Fruit fly (Drosophila melanogaster) whole organism, embryonic: ENCODE data around the gene Prp3.

Source experiments
- ATbp ChIP-seq: fragments of 200-800 bp; sonication (Bioruptor generic); optimal IDR thresholded peaks from 2 replicates; lab custom pipeline; 2017; ENCODE audit warnings: missing biosample characterization, mild to moderate bottlenecking, missing genetic modification characterization, missing genetic modification reagents
- B-H1 ChIP-seq: fragments of 200-800 bp; sonication (Bioruptor generic); IDR thresholded peaks from 3 replicates; pipeline ENCODE4 v1.3.6; 2022; ENCODE audit warnings: missing biosample characterization, missing genetic modification characterization
- BEAF-32 ChIP-seq: fragments of 200-800 bp; sonication (Bioruptor generic); optimal IDR thresholded peaks from 3 replicates; lab custom pipeline; 2017; ENCODE audit warnings: missing biosample characterization, missing genetic modification characterization, mild to moderate bottlenecking, moderate library complexity, missing genetic modification reagents
- Bdp1 ChIP-seq: fragments of 200-800 bp; sonication (Bioruptor generic); optimal IDR thresholded peaks from 3 replicates; lab custom pipeline; 2016; ENCODE audit warnings: missing biosample characterization, missing genetic modification characterization
- CG1024 ChIP-seq: fragments of 200-800 bp; sonication (Bioruptor generic); IDR thresholded peaks from 2 replicates; pipeline ENCODE4 v1.3.6; 2022; ENCODE audit warnings: missing biosample characterization, missing genetic modification characterization
- CG10366 ChIP-seq: fragments of 200-800 bp; sonication (Bioruptor generic); IDR thresholded peaks from 2 replicates; pipeline ENCODE4 v1.3.6; 2022; ENCODE audit warnings: missing biosample characterization, missing genetic modification characterization
- CG10979 ChIP-seq: fragments of 200-800 bp; sonication (Bioruptor generic); optimal IDR thresholded peaks from 2 replicates; lab custom pipeline; 2018; ENCODE audit warnings: missing biosample characterization, mild to moderate bottlenecking, missing genetic modification characterization, moderate library complexity
- CG11696 ChIP-seq: fragments of 200-800 bp; sonication (Bioruptor generic); IDR thresholded peaks from 2 replicates; pipeline ENCODE4 v1.3.6; 2022; ENCODE audit warnings: missing biosample characterization, missing genetic modification characterization
- CG12071 ChIP-seq: fragments of 200-800 bp; sonication (Bioruptor generic); optimal IDR thresholded peaks from 3 replicates; lab custom pipeline; 2018; ENCODE audit warnings: missing biosample characterization, mild to moderate bottlenecking, missing genetic modification characterization
- CG12299 ChIP-seq: fragments of 200-800 bp; sonication (Bioruptor generic); optimal IDR thresholded peaks from 2 replicates; lab custom pipeline; 2018; ENCODE audit warnings: missing biosample characterization, mild to moderate bottlenecking, missing genetic modification characterization
- CG12744 ChIP-seq: fragments of 200-800 bp; sonication (Bioruptor generic); optimal IDR thresholded peaks from 2 replicates; lab custom pipeline; 2016; ENCODE audit warnings: missing biosample characterization, missing genetic modification characterization
- CG12769 ChIP-seq: fragments of 200-800 bp; sonication (Bioruptor generic); optimal IDR thresholded peaks from 2 replicates; lab custom pipeline; 2019; ENCODE audit warnings: missing biosample characterization, mild to moderate bottlenecking, missing genetic modification characterization, moderate library complexity
- CG13894 ChIP-seq: fragments of 200-800 bp; sonication (Bioruptor generic); optimal IDR thresholded peaks from 3 replicates; lab custom pipeline; 2018; ENCODE audit warnings: missing biosample characterization, mild to moderate bottlenecking, missing genetic modification characterization, moderate library complexity
- CG14667 ChIP-seq: fragments of 200-800 bp; sonication (Bioruptor generic); IDR thresholded peaks from 2 replicates; pipeline ENCODE4 v1.3.6; 2022; ENCODE audit warnings: missing biosample characterization, missing genetic modification characterization
- CG1602 ChIP-seq: fragments of 200-800 bp; sonication (Bioruptor generic); optimal IDR thresholded peaks from 3 replicates; lab custom pipeline; 2016; ENCODE audit warnings: missing biosample characterization, missing genetic modification characterization
- CG17328 ChIP-seq: fragments of 200-800 bp; sonication (Bioruptor generic); IDR thresholded peaks from 2 replicates; pipeline ENCODE4 v1.3.6; 2022; ENCODE audit warnings: missing biosample characterization, missing genetic modification characterization
- CG30431 ChIP-seq: fragments of 200-800 bp; sonication (Bioruptor generic); optimal IDR thresholded peaks from 2 replicates; lab custom pipeline; 2017; ENCODE audit warnings: missing biosample characterization, missing genetic modification characterization
- CG31224 ChIP-seq: fragments of 200-800 bp; sonication (Bioruptor generic); IDR thresholded peaks from 2 replicates; pipeline ENCODE4 v1.3.6; 2022; ENCODE audit warnings: missing biosample characterization, missing genetic modification characterization
- CG42726 ChIP-seq: fragments of 200-800 bp; sonication (Bioruptor generic); IDR thresholded peaks from 2 replicates; pipeline ENCODE4 v1.3.6; 2022; ENCODE audit warnings: missing biosample characterization, missing genetic modification characterization; ENCODE audit not compliant: partially characterized antibody
- CG5180 ChIP-seq: fragments of 200-800 bp; sonication (Bioruptor generic); optimal IDR thresholded peaks from 3 replicates; lab custom pipeline; 2017; ENCODE audit warnings: missing biosample characterization, missing genetic modification characterization, mild to moderate bottlenecking, moderate library complexity, missing genetic modification reagents
- CG6175 ChIP-seq: fragments of 200-800 bp; sonication (Bioruptor generic); IDR thresholded peaks from 3 replicates; pipeline ENCODE4 v1.3.6; 2022; ENCODE audit warnings: missing biosample characterization, missing genetic modification characterization
- CG6765 ChIP-seq: fragments of 200-800 bp; sonication (Bioruptor generic); optimal IDR thresholded peaks from 3 replicates; lab custom pipeline; 2017; ENCODE audit warnings: missing biosample characterization, mild to moderate bottlenecking, missing genetic modification characterization
- CG9437 ChIP-seq: fragments of 200-800 bp; sonication (Bioruptor generic); optimal IDR thresholded peaks from 2 replicates; lab custom pipeline; 2018; ENCODE audit warnings: missing biosample characterization, mild to moderate bottlenecking, missing genetic modification characterization
- CrebB ChIP-seq: fragments of 200-800 bp; sonication (Bioruptor generic); optimal IDR thresholded peaks from 3 replicates; lab custom pipeline; 2018; ENCODE audit warnings: missing biosample characterization, mild to moderate bottlenecking, missing genetic modification characterization
- E2f1 ChIP-seq: fragments of 200-800 bp; sonication (Bioruptor generic); IDR thresholded peaks from 2 replicates; pipeline ENCODE4 v1.3.6; 2022; ENCODE audit warnings: missing biosample characterization, missing genetic modification characterization
- GATAe ChIP-seq: fragments of 200-800 bp; sonication (Bioruptor generic); conservative IDR thresholded peaks from 2 replicates; pipeline ENCODE4 v1.3.6; 2022; ENCODE audit warnings: missing biosample characterization, missing genetic modification characterization
- HHEX ChIP-seq: fragments of 200-800 bp; sonication (Bioruptor generic); optimal IDR thresholded peaks from 3 replicates; lab custom pipeline; 2017; ENCODE audit warnings: missing biosample characterization, mild to moderate bottlenecking, missing genetic modification characterization, missing genetic modification reagents
- Hey ChIP-seq: fragments of 200-800 bp; sonication (Bioruptor generic); optimal IDR thresholded peaks from 3 replicates; lab custom pipeline; 2018; ENCODE audit warnings: missing biosample characterization, mild to moderate bottlenecking, missing genetic modification characterization
- Hr39 ChIP-seq: fragments of >200 bp; optimal IDR thresholded peaks from 2 replicates; lab custom pipeline; 2017
- MBD-R2 ChIP-seq: fragments of 200-800 bp; sonication (Bioruptor generic); IDR thresholded peaks from 2 replicates; pipeline ENCODE4 v1.3.6; 2022; ENCODE audit warnings: missing biosample characterization, missing genetic modification characterization
- Max ChIP-seq: fragments of 200-800 bp; sonication (Bioruptor generic); optimal IDR thresholded peaks from 2 replicates; lab custom pipeline; 2016; ENCODE audit warnings: missing biosample characterization, mild to moderate bottlenecking, missing genetic modification characterization
- Mrtf ChIP-seq: fragments of 200-800 bp; sonication (Bioruptor generic); IDR thresholded peaks from 3 replicates; pipeline ENCODE4 v1.3.6; 2022; ENCODE audit warnings: missing biosample characterization, missing genetic modification characterization
- NK7.1 ChIP-seq: fragments of 200-800 bp; sonication (Bioruptor generic); optimal IDR thresholded peaks from 3 replicates; lab custom pipeline; 2016; ENCODE audit warnings: missing biosample characterization, missing genetic modification characterization
- Poxn ChIP-seq: fragments of 200-800 bp; sonication (Bioruptor generic); IDR thresholded peaks from 2 replicates; pipeline ENCODE4 v1.3.6; 2022; ENCODE audit warnings: missing biosample characterization, missing genetic modification characterization
- Trl ChIP-seq, 3 experiments: fragments of >200 bp in 2 of 3; fragments of 200-800 bp in 1 of 3; sonication (Bioruptor generic) in 1 of 3; optimal IDR thresholded peaks; 2 replicates in 1 of 3; 3 replicates in 2 of 3; lab custom pipeline; 2016 to 2017; ENCODE audit warnings: missing biosample characterization in 1 of 3, missing genetic modification characterization in 1 of 3
- YL-1 ChIP-seq: fragments of 200-800 bp; sonication (Bioruptor generic); optimal IDR thresholded peaks from 3 replicates; lab custom pipeline; 2017; ENCODE audit warnings: missing biosample characterization, mild to moderate bottlenecking, missing genetic modification characterization
- aop ChIP-seq: fragments of 200-800 bp; sonication (Bioruptor generic); IDR thresholded peaks from 2 replicates; pipeline ENCODE4 v1.3.6; 2022; ENCODE audit warnings: missing biosample characterization, missing genetic modification characterization
- ash1 ChIP-seq: fragments of 200-800 bp; sonication (Bioruptor generic); optimal IDR thresholded peaks from 2 replicates; lab custom pipeline; 2018; ENCODE audit warnings: missing biosample characterization, mild to moderate bottlenecking, missing genetic modification characterization
- bbx ChIP-seq: fragments of 200-800 bp; sonication (Bioruptor generic); IDR thresholded peaks from 2 replicates; pipeline ENCODE4 v1.3.6; 2022; ENCODE audit warnings: missing biosample characterization, missing genetic modification characterization; ENCODE audit not compliant: partially characterized antibody
- da ChIP-seq: fragments of 200-800 bp; sonication (Bioruptor generic); optimal IDR thresholded peaks from 2 replicates; lab custom pipeline; 2016; ENCODE audit warnings: missing biosample characterization, missing genetic modification characterization
- ems ChIP-seq: fragments of 200-800 bp; sonication (Bioruptor generic); optimal IDR thresholded peaks from 3 replicates; lab custom pipeline; 2016; ENCODE audit warnings: missing biosample characterization, missing genetic modification characterization
- fu2 ChIP-seq: fragments of 200-800 bp; sonication (Bioruptor generic); optimal IDR thresholded peaks from 2 replicates; lab custom pipeline; 2016; ENCODE audit warnings: missing biosample characterization, missing genetic modification characterization
- hkb ChIP-seq, 2 experiments: fragments of 200-800 bp in 1 of 2; fragments of >200 bp in 1 of 2; sonication (Bioruptor generic) in 1 of 2; IDR thresholded peaks in 1 of 2; optimal IDR thresholded peaks in 1 of 2; 2 replicates each; pipeline versions ENCODE4 v1.3.6 to Lab custom; 2017 to 2022; ENCODE audit warnings: missing biosample characterization in 1 of 2, missing genetic modification characterization in 1 of 2
- luna ChIP-seq: fragments of 200-800 bp; sonication (Bioruptor generic); optimal IDR thresholded peaks from 2 replicates; lab custom pipeline; 2016; ENCODE audit warnings: missing biosample characterization, missing genetic modification characterization
- phol ChIP-seq: fragments of 200-800 bp; sonication (Bioruptor generic); optimal IDR thresholded peaks from 3 replicates; lab custom pipeline; 2018; ENCODE audit warnings: missing biosample characterization, mild to moderate bottlenecking, missing genetic modification characterization, moderate library complexity
- pita ChIP-seq: fragments of 200-800 bp; sonication (Bioruptor generic); optimal IDR thresholded peaks from 2 replicates; lab custom pipeline; 2017; ENCODE audit warnings: missing biosample characterization, mild to moderate bottlenecking, missing genetic modification characterization
- pnt ChIP-seq: fragments of 200-800 bp; sonication (Bioruptor generic); optimal IDR thresholded peaks from 3 replicates; lab custom pipeline; 2016; ENCODE audit warnings: missing biosample characterization, missing genetic modification characterization
- pzg ChIP-seq: fragments of 200-800 bp; sonication (Bioruptor generic); optimal IDR thresholded peaks from 3 replicates; lab custom pipeline; 2018; ENCODE audit warnings: missing biosample characterization, mild to moderate bottlenecking, missing genetic modification characterization, moderate library complexity
- sna ChIP-seq: fragments of 200-800 bp; sonication (Bioruptor generic); IDR thresholded peaks from 2 replicates; pipeline ENCODE4 v1.3.6; 2022; ENCODE audit warnings: missing biosample characterization, missing genetic modification characterization; ENCODE audit not compliant: partially characterized antibody
- unpg ChIP-seq: fragments of 200-800 bp; sonication (Bioruptor generic); optimal IDR thresholded peaks from 3 replicates; lab custom pipeline; 2018; ENCODE audit warnings: missing biosample characterization, mild to moderate bottlenecking, missing genetic modification characterization, moderate library complexity
- z ChIP-seq: fragments of 200-800 bp; sonication (Bioruptor generic); IDR thresholded peaks from 3 replicates; pipeline ENCODE4 v1.3.6; 2022; ENCODE audit warnings: missing biosample characterization, missing genetic modification characterization

Prp3 gene

dm6 chr3L:19895556-19895995, 14.5 kb upstream of the Prp3 start (continued):
- TF ChIP-seq unpg (GFP tag; lab: Kevin White, UChicago) (no peak), YL-1 (peak; percentile 20), CG13894 (tag; lab: Kevin White, UChicago) (no peak), HHEX (no peak), CG42726 (no peak), CG12299 (no peak), pzg (no peak), CG1024 (no peak), CG14667 (GFP tag; lab: Robert Waterston, UW) (no peak), CG31224 (GFP tag; lab: Robert Waterston, UW) (no peak), sna (GFP tag; lab: Robert Waterston, UW) (0 out of 2 replicates have a peak, but pooled peaks have one; percentile 16), MBD-R2 (GFP tag; lab: Robert Waterston, UW) (0 out of 2 replicates have a peak, but pooled peaks have one; percentile 23), CG12071 (GFP tag; lab: Kevin White, UChicago) (no peak), hkb (optimal IDR thresholded peaks at IDR 0.05; lab: Kevin White, UChicago) (no peak), hkb (GFP tag; IDR thresholded peaks at IDR 0.05; lab: Robert Waterston, UW) (no peak), CG6765 (GFP tag; lab: Kevin White, UChicago) (no peak), Hey (tag; lab: Kevin White, UChicago) (peak; percentile 37), CG10366 (GFP tag; lab: Robert Waterston, UW) (no peak), CG12769 (tag; lab: Kevin White, UChicago) (no peak), luna (GFP tag; lab: Kevin White, UChicago) (no peak), CG11696 (GFP tag; lab: Robert Waterston, UW) (no peak), Poxn (GFP tag; lab: Robert Waterston, UW) (no peak), CG9437 (no peak), BEAF-32 (GFP tag; lab: Kevin White, UChicago) (no peak), pnt (GFP tag; lab: Kevin White, UChicago) (no peak), Hr39 (lab: Kevin White, UChicago) (no peak), pita (GFP tag; lab: Kevin White, UChicago) (no peak), aop (GFP tag; lab: Robert Waterston, UW) (no peak), CG10979 (tag; lab: Kevin White, UChicago) (no peak), Trl (optimal IDR thresholded peaks at IDR 0.05; lab: Kevin White, UChicago) (peak; percentile 73 to 94), Trl (GFP tag; optimal IDR thresholded peaks at IDR 0.05; lab: Kevin White, UChicago) (peak; percentile 24), Bdp1 (no peak), bbx (GFP tag; lab: Robert Waterston, UW) (no peak), CG6175 (peak; percentile 10; the same call in 1 of the 3 replicates), CG5180 (no peak), GATAe (no peak), fu2 (no peak), Max (peak; percentile 7), CG1602 (GFP tag; lab: Kevin White, UChicago) (no peak), CG12744 (GFP tag; lab: Kevin White, UChicago) (no peak), ash1 (peak; percentile 1), NK7.1 (GFP tag; lab: Kevin White, UChicago) (no peak), E2f1 (GFP tag; lab: Robert Waterston, UW) (no peak), da (GFP tag; lab: Kevin White, UChicago) (peak; percentile 32), B-H1 (GFP tag; lab: Robert Waterston, UW) (no peak), CG30431 (no peak), CG17328 (GFP tag; lab: Robert Waterston, UW) (no peak), Mrtf (no peak), CrebB (tag; lab: Kevin White, UChicago) (no peak), ATbp (GFP tag; lab: Kevin White, UChicago) (no peak), phol (tag; lab: Kevin White, UChicago) (no peak), ems (GFP tag; lab: Kevin White, UChicago) (no peak), z (GFP tag; lab: Robert Waterston, UW) (no peak)
